Fruit fly (Drosophila melanogaster) whole organism: ENCODE measurements around the gene GatB.

ENCODE experiments used
- EcR ChIP-seq, 2 experiments: fragments of >200 bp; optimal IDR thresholded peaks; 2 replicates each; lab custom pipeline; 2017; ENCODE audit warnings: missing biosample characterization in 2 of 2, missing genetic modification characterization in 2 of 2, missing genetic modification reagents in 2 of 2
- pan ChIP-seq: fragments of >200 bp; optimal IDR thresholded peaks from 2 replicates; lab custom pipeline; 2017
- psq ChIP-seq: fragments of >200 bp; optimal IDR thresholded peaks from 2 replicates; lab custom pipeline; 2017

DNA sequence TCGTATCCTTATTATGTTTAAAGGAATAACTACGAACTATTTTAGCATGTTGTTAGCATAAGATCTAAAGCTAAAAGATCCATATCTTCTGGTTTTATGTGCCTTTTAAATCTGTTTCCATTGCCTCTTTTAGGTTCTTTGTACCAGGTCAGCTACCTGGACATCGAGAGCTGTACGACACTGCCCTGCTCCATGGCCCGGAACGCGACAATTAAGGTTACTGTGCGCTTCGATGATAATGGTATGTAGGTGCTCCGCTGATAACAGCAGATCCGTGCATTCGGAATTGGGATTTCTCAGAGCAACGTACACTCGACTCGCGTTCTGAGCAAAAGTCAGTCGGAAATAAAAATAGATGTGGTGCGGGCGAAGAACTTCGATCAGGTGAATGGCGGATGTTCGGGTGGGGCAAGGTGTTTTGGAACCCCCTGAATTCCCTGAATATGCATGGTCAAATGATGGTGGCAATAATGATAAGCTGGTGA is 9.6 kb upstream of the GatB start:
- no peak for TF ChIP-seq pan
- TF ChIP-seq EcR (GFP tag; optimal IDR thresholded peaks at IDR 0.05; lab: Kevin White, UChicago): no peak
- TF ChIP-seq psq (lab: Kevin White, UChicago): no peak
